Worm (Caenorhabditis elegans): ENCODE results near the gene F10D2.8.

DNA sequence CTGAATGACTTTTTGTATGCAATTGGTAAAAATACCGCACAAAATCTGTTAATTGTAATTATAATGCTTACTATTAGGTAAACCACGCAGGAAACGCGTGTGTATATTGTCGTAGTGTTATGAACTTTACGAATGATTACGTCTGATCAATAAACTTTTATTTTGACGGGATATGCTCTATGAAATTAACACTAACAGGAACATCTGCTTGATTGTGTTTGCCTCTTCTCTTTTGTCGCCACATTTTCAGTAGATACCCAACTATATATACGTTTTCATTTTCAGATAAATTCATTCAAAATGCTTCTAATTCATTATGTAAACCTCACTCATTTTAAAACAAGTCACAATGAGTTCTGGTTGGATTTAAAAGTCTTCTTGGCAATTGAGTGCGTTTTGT is 18.3 kb downstream of the F10D2.8 start, which contains the start of gene sre-10:
- TF ChIP-seq W03F9.2 (tag; optimal IDR thresholded peaks at IDR 0.05): no peak
- TF ChIP-seq him-1 (tag; optimal IDR thresholded peaks at IDR 0.05): no peak

Data from whole organism, L4/young adult.